Worm (Caenorhabditis elegans) whole organism, young adult: ENCODE data around the gene sde-2.
A peak's percentile ranks its signal among the peaks of the same experiment; 100 is the strongest.

Source experiments
- B0261.1 ChIP-seq: sonication (generic microtip); optimal IDR thresholded peaks from 2 replicates; lab custom pipeline; 2016; ENCODE audit warnings: mild to moderate bottlenecking, missing genetic modification characterization, moderate library complexity, missing compliant biosample characterization
- C06A6.2 ChIP-seq: fragments of 200-800 bp; sonication (Bioruptor generic); conservative IDR thresholded peaks from 2 replicates; pipeline ENCODE4 v1.3.6; 2022; ENCODE audit warnings: missing genetic modification characterization, missing compliant biosample characterization
- C17E4.6 ChIP-seq: fragments of 200-800 bp; sonication (Bioruptor generic); IDR thresholded peaks from 2 replicates; pipeline ENCODE4 v1.3.6; 2022; ENCODE audit warnings: missing genetic modification reagents, missing genetic modification characterization, missing compliant biosample characterization
- F10E7.11 ChIP-seq: sonication (generic microtip); optimal IDR thresholded peaks from 2 replicates; lab custom pipeline; 2017; ENCODE audit warnings: mild to moderate bottlenecking, missing genetic modification characterization, moderate library complexity, missing compliant biosample characterization
- F33H1.4 ChIP-seq: fragments of 200-800 bp; sonication (Bioruptor generic); IDR thresholded peaks from 2 replicates; pipeline ENCODE4 v1.3.6; 2022; ENCODE audit warnings: missing genetic modification reagents, missing genetic modification characterization, missing compliant biosample characterization
- F49E8.2 ChIP-seq: sonication (generic microtip); optimal IDR thresholded peaks from 3 replicates; lab custom pipeline; 2017; ENCODE audit warnings: missing genetic modification characterization, mild to moderate bottlenecking, missing compliant biosample characterization, antibody characterized with exemption, moderate library complexity; ENCODE audit not compliant: insufficient read depth
- K11D2.4 ChIP-seq: fragments of 200-800 bp; sonication (Bioruptor generic); IDR thresholded peaks from 2 replicates; pipeline ENCODE4 v1.3.6; 2022; ENCODE audit warnings: missing genetic modification reagents, missing genetic modification characterization, missing compliant biosample characterization
- Y53F4B.3 ChIP-seq: fragments of 200-800 bp; sonication (Bioruptor generic); IDR thresholded peaks from 2 replicates; pipeline ENCODE4 v1.3.6; 2022; ENCODE audit warnings: missing genetic modification reagents, missing genetic modification characterization, missing compliant biosample characterization
- Y53G8AR.9 ChIP-seq: fragments of 200-800 bp; sonication (Bioruptor generic); conservative IDR thresholded peaks from 2 replicates; pipeline ENCODE4 v1.3.6; 2022; ENCODE audit warnings: missing genetic modification reagents, missing genetic modification characterization, missing compliant biosample characterization
- Y56A3A.18 ChIP-seq: fragments of 200-800 bp; sonication (Bioruptor generic); IDR thresholded peaks from 2 replicates; pipeline ENCODE4 v1.3.6; 2022; ENCODE audit warnings: missing genetic modification reagents, missing genetic modification characterization, missing compliant biosample characterization
- Y95B8A.8 ChIP-seq: fragments of 200-800 bp; sonication (Bioruptor generic); IDR thresholded peaks from 2 replicates; pipeline ENCODE4 v1.3.6; 2022; ENCODE audit warnings: missing genetic modification reagents, missing genetic modification characterization, missing compliant biosample characterization
- ZK185.1 ChIP-seq: sonication (generic microtip); optimal IDR thresholded peaks from 2 replicates; lab custom pipeline; 2016; ENCODE audit warnings: mild to moderate bottlenecking, missing genetic modification characterization, missing compliant biosample characterization; ENCODE audit not compliant: poor library complexity, severe bottlenecking
- aptf-3 ChIP-seq: fragments of 200-800 bp; sonication (Bioruptor generic); IDR thresholded peaks from 2 replicates; pipeline ENCODE4 v1.3.6; 2022; ENCODE audit warnings: missing genetic modification characterization, missing compliant biosample characterization
- athp-1 ChIP-seq: sonication (generic microtip); optimal IDR thresholded peaks from 2 replicates; lab custom pipeline; 2017; ENCODE audit warnings: mild to moderate bottlenecking, missing genetic modification characterization, missing compliant biosample characterization
- attf-6 ChIP-seq: fragments of 200-800 bp; sonication (Bioruptor generic); IDR thresholded peaks from 2 replicates; pipeline ENCODE4 v1.3.6; 2022; ENCODE audit warnings: missing genetic modification reagents, missing genetic modification characterization, missing compliant biosample characterization
- bed-2 ChIP-seq: fragments of 200-800 bp; sonication (Bioruptor generic); IDR thresholded peaks from 2 replicates; pipeline ENCODE4 v1.3.6; 2022; ENCODE audit warnings: missing genetic modification reagents, missing genetic modification characterization, missing compliant biosample characterization
- cebp-1 ChIP-seq, 2 experiments: fragments of 200-800 bp in 1 of 2; sonication (Bioruptor generic) in 1 of 2; sonication (generic microtip) in 1 of 2; IDR thresholded peaks in 1 of 2; optimal IDR thresholded peaks in 1 of 2; 2 replicates each; pipeline versions ENCODE4 v1.3.6 to Lab custom; 2017 to 2022; ENCODE audit warnings: missing compliant biosample characterization in 2 of 2, missing genetic modification characterization in 2 of 2, mild to moderate bottlenecking in 1 of 2, missing genetic modification reagents in 1 of 2, moderate library complexity in 1 of 2
- ceh-100 ChIP-seq: fragments of 200-800 bp; sonication (Bioruptor generic); IDR thresholded peaks from 2 replicates; pipeline ENCODE4 v1.3.6; 2022; ENCODE audit warnings: missing genetic modification reagents, missing genetic modification characterization, missing compliant biosample characterization
- ceh-27 ChIP-seq: fragments of 200-800 bp; sonication (Bioruptor generic); optimal IDR thresholded peaks from 2 replicates; lab custom pipeline; 2018; ENCODE audit warnings: mild to moderate bottlenecking, missing genetic modification characterization, moderate library complexity, missing compliant biosample characterization
- ceh-58 ChIP-seq: fragments of 200-800 bp; sonication (Bioruptor generic); IDR thresholded peaks from 2 replicates; pipeline ENCODE4 v1.3.6; 2022; ENCODE audit warnings: missing genetic modification characterization, missing compliant biosample characterization
- ceh-91 ChIP-seq: fragments of 200-800 bp; sonication (Bioruptor generic); IDR thresholded peaks from 2 replicates; pipeline ENCODE4 v1.3.6; 2022; ENCODE audit warnings: missing genetic modification reagents, missing genetic modification characterization, missing compliant biosample characterization
- chd-7 ChIP-seq: sonication (generic microtip); optimal IDR thresholded peaks from 2 replicates; lab custom pipeline; 2016; ENCODE audit warnings: mild to moderate bottlenecking, missing genetic modification characterization, moderate library complexity, missing compliant biosample characterization
- die-1 ChIP-seq: sonication (generic microtip); optimal IDR thresholded peaks from 2 replicates; lab custom pipeline; 2016; ENCODE audit warnings: missing genotype, mild to moderate bottlenecking, missing genetic modification characterization, missing compliant biosample characterization
- egl-18 ChIP-seq: fragments of 200-800 bp; sonication (Bioruptor generic); IDR thresholded peaks from 2 replicates; pipeline ENCODE4 v1.3.6; 2022; ENCODE audit warnings: missing genetic modification reagents, missing genetic modification characterization, missing compliant biosample characterization
- egrh-3 ChIP-seq: fragments of 200-800 bp; sonication (Bioruptor generic); IDR thresholded peaks from 2 replicates; pipeline ENCODE4 v1.3.6; 2022; ENCODE audit warnings: missing genetic modification reagents, missing genetic modification characterization, missing compliant biosample characterization
- ekl-4 ChIP-seq: fragments of 200-800 bp; sonication (Bioruptor generic); IDR thresholded peaks from 2 replicates; pipeline ENCODE4 v1.3.6; 2022; ENCODE audit warnings: missing genetic modification reagents, missing genetic modification characterization, missing compliant biosample characterization
- him-1 ChIP-seq: sonication (generic microtip); optimal IDR thresholded peaks from 2 replicates; lab custom pipeline; 2016; ENCODE audit warnings: missing genotype, missing genetic modification reagents, missing genetic modification characterization, missing compliant biosample characterization
- hmg-1.2 ChIP-seq: fragments of 200-800 bp; sonication (Bioruptor generic); IDR thresholded peaks from 2 replicates; pipeline ENCODE4 v1.3.6; 2022; ENCODE audit warnings: missing genetic modification reagents, missing genetic modification characterization, missing compliant biosample characterization
- hmg-20 ChIP-seq: fragments of 200-800 bp; sonication (Bioruptor generic); IDR thresholded peaks from 2 replicates; pipeline ENCODE4 v1.3.6; 2022; ENCODE audit warnings: missing genetic modification reagents, missing genetic modification characterization, missing compliant biosample characterization
- hrde-1 ChIP-seq: sonication (generic microtip); optimal IDR thresholded peaks from 2 replicates; lab custom pipeline; 2016; ENCODE audit warnings: missing genetic modification characterization, mild to moderate bottlenecking, missing compliant biosample characterization, moderate library complexity, missing genotype, missing genetic modification reagents, borderline replicate concordance
- hsf-1 ChIP-seq: fragments of 200-800 bp; sonication (Bioruptor generic); IDR thresholded peaks from 2 replicates; pipeline ENCODE4 v1.3.6; 2022; ENCODE audit warnings: missing genetic modification reagents, missing genetic modification characterization, missing compliant biosample characterization
- lag-1 ChIP-seq: fragments of 200-800 bp; sonication (Bioruptor generic); IDR thresholded peaks from 2 replicates; pipeline ENCODE4 v1.3.6; 2022; ENCODE audit warnings: missing genetic modification reagents, missing genetic modification characterization, missing compliant biosample characterization
- lin-35 ChIP-seq, 3 experiments: fragments of 150-350 bp in 2 of 3; sonication (generic microtip) in 1 of 3; optimal IDR thresholded peaks; 2 replicates each; lab custom pipeline; 2014 to 2018; ENCODE audit warnings: missing biosample characterization in 3 of 3, missing genetic modification characterization in 3 of 3, missing genetic modification reagents in 3 of 3
- madf-3 ChIP-seq: fragments of 200-800 bp; sonication (Bioruptor generic); IDR thresholded peaks from 2 replicates; pipeline ENCODE4 v1.3.6; 2022; ENCODE audit warnings: missing genetic modification reagents, missing genetic modification characterization, missing compliant biosample characterization
- mcd-1 ChIP-seq: fragments of 200-800 bp; sonication (Bioruptor generic); IDR thresholded peaks from 2 replicates; pipeline ENCODE4 v1.3.6; 2022; ENCODE audit warnings: missing genetic modification reagents, missing genetic modification characterization, missing compliant biosample characterization
- mes-4 ChIP-seq: sonication (generic microtip); optimal IDR thresholded peaks from 2 replicates; lab custom pipeline; 2016; ENCODE audit warnings: missing genotype, missing genetic modification characterization, missing compliant biosample characterization
- nfya-1 ChIP-seq: sonication (generic microtip); optimal IDR thresholded peaks from 2 replicates; lab custom pipeline; 2017; ENCODE audit warnings: antibody characterized with exemption, missing compliant biosample characterization, missing genetic modification characterization, borderline replicate concordance; ENCODE audit not compliant: insufficient read depth
- nhr-120 ChIP-seq: fragments of 200-800 bp; sonication (Bioruptor generic); IDR thresholded peaks from 2 replicates; pipeline ENCODE4 v1.3.6; 2022; ENCODE audit warnings: missing genetic modification characterization, missing compliant biosample characterization
- nhr-179 ChIP-seq: sonication (generic microtip); optimal IDR thresholded peaks from 2 replicates; lab custom pipeline; 2016; ENCODE audit warnings: mild to moderate bottlenecking, missing genetic modification characterization, missing compliant biosample characterization
- rcor-1 ChIP-seq: fragments of 200-800 bp; sonication (Bioruptor generic); IDR thresholded peaks from 2 replicates; pipeline ENCODE4 v1.3.6; 2022; ENCODE audit warnings: missing genetic modification reagents, missing genetic modification characterization, missing compliant biosample characterization
- snpc-1.3 ChIP-seq: sonication (generic microtip); optimal IDR thresholded peaks from 2 replicates; lab custom pipeline; 2017; ENCODE audit warnings: missing genetic modification characterization, mild to moderate bottlenecking, missing compliant biosample characterization, antibody characterized with exemption, moderate library complexity, missing genotype, missing genetic modification reagents; ENCODE audit not compliant: insufficient read depth
- snpc-3.4 ChIP-seq: sonication (generic microtip); optimal IDR thresholded peaks from 2 replicates; lab custom pipeline; 2017; ENCODE audit warnings: missing genetic modification characterization, mild to moderate bottlenecking, missing compliant biosample characterization, antibody characterized with exemption, moderate library complexity, missing genotype, missing genetic modification reagents
- tbp1 ChIP-seq: fragments of 200-800 bp; sonication (Bioruptor generic); optimal IDR thresholded peaks from 2 replicates; lab custom pipeline; 2018; ENCODE audit warnings: mild to moderate bottlenecking, missing genetic modification characterization, missing compliant biosample characterization
- tlf-1 ChIP-seq: fragments of 200-800 bp; sonication (Bioruptor generic); optimal IDR thresholded peaks from 2 replicates; lab custom pipeline; 2018; ENCODE audit warnings: mild to moderate bottlenecking, missing genetic modification characterization, missing compliant biosample characterization
- zfh-2 ChIP-seq: fragments of 200-800 bp; sonication (Bioruptor generic); conservative IDR thresholded peaks from 2 replicates; pipeline ENCODE4 v1.3.6; 2022; ENCODE audit warnings: missing genetic modification reagents, missing genetic modification characterization, missing compliant biosample characterization
- zim-3 ChIP-seq: sonication (generic microtip); optimal IDR thresholded peaks from 2 replicates; lab custom pipeline; 2017; ENCODE audit warnings: mild to moderate bottlenecking, missing genetic modification characterization, moderate library complexity, missing compliant biosample characterization
- ztf-26 ChIP-seq: sonication (generic microtip); optimal IDR thresholded peaks from 2 replicates; lab custom pipeline; 2017; ENCODE audit warnings: missing genetic modification characterization, missing compliant biosample characterization

The sde-2 gene

ce11 chrV:13669170-13669569, 41.8 kb downstream of the sde-2 start (continued):
- peak; percentile 77 for TF ChIP-seq ekl-4 (GFP tag; lab: Robert Waterston, UW)
- TF ChIP-seq Y95B8A.8: peak; percentile 73
- TF ChIP-seq C06A6.2 (GFP tag; lab: Robert Waterston, UW): no peak
- TF ChIP-seq Y53G8AR.9 (GFP tag; lab: Robert Waterston, UW): peak; percentile 75; the same call in 1 of the 2 replicates
- peak; percentile 59 for TF ChIP-seq rcor-1 (GFP tag; lab: Robert Waterston, UW)
- TF ChIP-seq tbp1 (GFP tag; lab: Kevin White, UChicago): peak; percentile 45
- TF ChIP-seq K11D2.4 (GFP tag; lab: Robert Waterston, UW): no peak
- no peak for TF ChIP-seq egrh-3 (GFP tag; lab: Robert Waterston, UW)
- no peak for TF ChIP-seq zfh-2 (GFP tag; lab: Robert Waterston, UW)
- peak; percentile 95 for TF ChIP-seq F49E8.2 (tag; lab: Kevin White, UChicago)
- TF ChIP-seq him-1: peak; percentile 71
- TF ChIP-seq aptf-3 (GFP tag; lab: Robert Waterston, UW): no peak
- TF ChIP-seq ceh-91 (GFP tag; lab: Robert Waterston, UW): no peak
- TF ChIP-seq hmg-1.2: 0 out of 2 replicates have a peak, but pooled peaks have one; percentile 24
- peak; percentile 28 for TF ChIP-seq chd-7 (tag; lab: Kevin White, UChicago)
- 0 out of 2 replicates have a peak, but pooled peaks have one; percentile 72 for TF ChIP-seq madf-3 (GFP tag; lab: Robert Waterston, UW)
- no peak for TF ChIP-seq zim-3 (tag; lab: Kevin White, UChicago)
- no peak for TF ChIP-seq egl-18
- TF ChIP-seq F33H1.4: 0 out of 2 replicates have a peak, but pooled peaks have one; percentile 13
- 0 out of 2 replicates have a peak, but pooled peaks have one; percentile 12 for TF ChIP-seq ceh-58 (GFP tag; lab: Robert Waterston, UW)
- TF ChIP-seq ZK185.1 (tag; lab: Kevin White, UChicago): no peak
- TF ChIP-seq mcd-1 (GFP tag; lab: Robert Waterston, UW): no peak
- TF ChIP-seq C17E4.6: no peak
- TF ChIP-seq F10E7.11 (tag; lab: Kevin White, UChicago): peak; percentile 68
- TF ChIP-seq nhr-179: no peak
- no peak for TF ChIP-seq ztf-26 (tag; lab: Kevin White, UChicago)
- TF ChIP-seq snpc-3.4 (tag; lab: Kevin White, UChicago): peak; percentile 83
- peak; percentile 64 for TF ChIP-seq athp-1 (tag; lab: Kevin White, UChicago)
- no peak for TF ChIP-seq B0261.1 (tag; lab: Kevin White, UChicago)
- peak; percentile 4 for TF ChIP-seq mes-4 (tag; lab: Kevin White, UChicago)
- TF ChIP-seq die-1 (tag; lab: Kevin White, UChicago): peak; percentile 21
- no peak for TF ChIP-seq hmg-20 (GFP tag; lab: Robert Waterston, UW)
- peak; percentile 10 for TF ChIP-seq snpc-1.3 (tag; lab: Kevin White, UChicago)
- no peak for TF ChIP-seq nhr-120 (GFP tag; lab: Robert Waterston, UW)
- TF ChIP-seq attf-6 (GFP tag; lab: Robert Waterston, UW): peak; percentile 25; the same call in 1 of the 2 replicates
- peak in 2 of 3 experiments; percentile 6 to 45 for TF ChIP-seq lin-35 (GFP tag; optimal IDR thresholded peaks at IDR 0.05; lab: Kevin White, UChicago)
- no peak for TF ChIP-seq bed-2 (GFP tag; lab: Robert Waterston, UW)
- TF ChIP-seq hsf-1 (GFP tag; lab: Robert Waterston, UW): peak; percentile 78
- TF ChIP-seq Y56A3A.18: peak; percentile 77
- TF ChIP-seq ceh-27 (GFP tag; lab: Kevin White, UChicago): no peak
- TF ChIP-seq hrde-1: peak; percentile 87
- no peak for TF ChIP-seq lag-1
- TF ChIP-seq cebp-1 (GFP tag; IDR thresholded peaks at IDR 0.05; lab: Robert Waterston, UW): no peak
- peak; percentile 44 for TF ChIP-seq cebp-1 (tag; optimal IDR thresholded peaks at IDR 0.05; lab: Kevin White, UChicago)
- peak; percentile 15 for TF ChIP-seq tlf-1 (GFP tag; lab: Kevin White, UChicago)
- peak; percentile 59; the same call in 1 of the 2 replicates for TF ChIP-seq ceh-100
- TF ChIP-seq Y53F4B.3 (GFP tag; lab: Robert Waterston, UW): no peak
- no peak for TF ChIP-seq nfya-1 (tag; lab: Kevin White, UChicago)
